Fruit fly (Drosophila melanogaster): ENCODE measurements around the gene Ccdc56.

dm6 chr3L:11711059-11711628, 2.4 kb downstream of the Ccdc56 start, which contains the start of gene crim:
- TF ChIP-seq psq (optimal IDR thresholded peaks at IDR 0.05) (no peak), Myc (optimal IDR thresholded peaks at IDR 0.05) (no peak), Sin3A (optimal IDR thresholded peaks at IDR 0.05) (no peak), h (optimal IDR thresholded peaks at IDR 0.05) (no peak)
